Worm (Caenorhabditis elegans): ENCODE data around the gene atg-13.
A peak's percentile ranks its signal among the peaks of the same experiment; 100 is the strongest.

The atg-13 gene

DNA sequence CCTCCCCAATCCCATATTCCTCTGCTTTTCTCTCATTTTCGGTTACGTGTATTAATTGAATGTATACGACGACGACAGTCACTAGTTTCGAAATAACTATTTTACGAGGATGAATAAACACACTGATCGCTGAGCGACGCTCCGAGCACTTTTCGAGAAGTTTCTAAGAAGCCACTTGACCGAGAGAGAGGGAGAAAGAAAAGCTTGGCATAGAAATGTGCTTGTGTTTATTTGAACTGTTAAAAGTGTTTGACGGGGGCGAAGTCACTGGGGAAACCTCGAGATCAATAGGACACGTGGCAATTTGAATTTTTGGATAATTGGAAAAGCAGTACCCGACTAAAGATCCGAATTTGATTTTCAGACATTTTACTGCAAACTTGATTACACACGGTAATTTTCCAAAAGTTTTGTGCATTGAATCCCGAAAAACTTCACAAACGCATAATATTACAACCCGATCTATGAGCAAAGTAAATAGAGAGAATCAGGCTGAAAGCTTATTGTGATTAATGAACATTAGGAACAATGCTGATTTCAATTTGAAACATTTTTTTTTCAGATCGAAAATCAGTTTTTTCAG lies 21.4 kb downstream of the atg-13 start:
- TF ChIP-seq mdl-1 (tag; optimal IDR thresholded peaks at IDR 0.05) (peak in 1 of 2 experiments; percentile 34), lin-13 (GFP tag; optimal IDR thresholded peaks at IDR 0.05) (no peak), efl-1 (optimal IDR thresholded peaks at IDR 0.05) (no peak), efl-1 (GFP tag; optimal IDR thresholded peaks at IDR 0.05 in 1 of 2) (peak in 1 of 2 experiments; percentile 88), nhr-20 (tag; optimal IDR thresholded peaks at IDR 0.05) (peak; percentile 39), dsc-1 (tag; optimal IDR thresholded peaks at IDR 0.05) (no peak), lin-39 (tag; optimal IDR thresholded peaks at IDR 0.05) (no peak), lin-14 (GFP tag; optimal IDR thresholded peaks at IDR 0.05) (no peak), nhr-71 (tag; optimal IDR thresholded peaks at IDR 0.05) (peak; percentile 49), C04F5.9 (tag; optimal IDR thresholded peaks at IDR 0.05) (no peak), aha-1 (tag; optimal IDR thresholded peaks at IDR 0.05) (no peak), nhr-11 (tag; optimal IDR thresholded peaks at IDR 0.05) (no peak), nhr-77 (tag; optimal IDR thresholded peaks at IDR 0.05) (peak; percentile 37), tlp-1 (tag; optimal IDR thresholded peaks at IDR 0.05) (no peak), nhr-47 (tag; optimal IDR thresholded peaks at IDR 0.05) (no peak), nhr-19 (GFP tag; conservative IDR thresholded peaks at IDR 0.05) (peak; percentile 44), grh-1 (GFP tag; IDR thresholded peaks at IDR 0.05) (no peak), efl-3 (GFP tag; optimal IDR thresholded peaks at IDR 0.05) (no peak), ets-5 (GFP tag; IDR thresholded peaks at IDR 0.05) (no peak), tbx-2 (tag; optimal IDR thresholded peaks at IDR 0.05) (peak; percentile 42), unc-62 (GFP tag; optimal IDR thresholded peaks at IDR 0.05) (no peak), xbp-1 (tag; optimal IDR thresholded peaks at IDR 0.05) (no peak), skn-1 (tag; optimal IDR thresholded peaks at IDR 0.05) (peak; percentile 16), unc-86 (tag; optimal IDR thresholded peaks at IDR 0.05) (no peak), unc-30 (tag; optimal IDR thresholded peaks at IDR 0.05) (no peak), pag-3 (tag; optimal IDR thresholded peaks at IDR 0.05; ENCODE audit: borderline replicate concordance, insufficient read depth) (no peak), ztf-11 (tag; optimal IDR thresholded peaks at IDR 0.05) (no peak), nhr-84 (tag; optimal IDR thresholded peaks at IDR 0.05) (no peak), fkh-8 (tag; optimal IDR thresholded peaks at IDR 0.05) (no peak), ztf-4 (tag; optimal IDR thresholded peaks at IDR 0.05) (no peak), nhr-90 (tag; optimal IDR thresholded peaks at IDR 0.05; ENCODE audit: poor library complexity) (no peak), snpc-4 (tag; optimal IDR thresholded peaks at IDR 0.05) (no peak), egl-27 (tag; optimal IDR thresholded peaks at IDR 0.05) (no peak), C34B4.2 (tag; optimal IDR thresholded peaks at IDR 0.05) (no peak), ces-1 (GFP tag; optimal IDR thresholded peaks at IDR 0.05) (no peak), irx-1 (tag; optimal IDR thresholded peaks at IDR 0.05) (no peak), dpl-1 (GFP tag; optimal IDR thresholded peaks at IDR 0.05) (no peak), lsy-2 (tag; optimal IDR thresholded peaks at IDR 0.05) (no peak), nhr-28 (tag; optimal IDR thresholded peaks at IDR 0.05) (no peak), rnt-1 (tag; optimal IDR thresholded peaks at IDR 0.05) (peak; percentile 3), hlh-4 (tag; optimal IDR thresholded peaks at IDR 0.05) (no peak), elt-3 (tag; optimal IDR thresholded peaks at IDR 0.05) (no peak), sup-37 (GFP tag; optimal IDR thresholded peaks at IDR 0.05) (peak; percentile 16), C16A3.4 (tag; optimal IDR thresholded peaks at IDR 0.05) (no peak), swsn-7 (tag; optimal IDR thresholded peaks at IDR 0.05) (peak; percentile 15), mep-1 (tag; optimal IDR thresholded peaks at IDR 0.05) (no peak), hlh-17 (GFP tag; optimal IDR thresholded peaks at IDR 0.05; ENCODE audit: borderline replicate concordance) (no peak), Y116A8C.19 (tag; optimal IDR thresholded peaks at IDR 0.05; ENCODE audit: borderline replicate concordance) (no peak), aly-2 (tag; optimal IDR thresholded peaks at IDR 0.05) (peak; percentile 23), lin-35 (GFP tag; optimal IDR thresholded peaks at IDR 0.05) (no peak), unc-130 (tag; optimal IDR thresholded peaks at IDR 0.05) (no peak)
